Worm (Caenorhabditis elegans): ENCODE measurements around the gene cbp-1.

DNA sequence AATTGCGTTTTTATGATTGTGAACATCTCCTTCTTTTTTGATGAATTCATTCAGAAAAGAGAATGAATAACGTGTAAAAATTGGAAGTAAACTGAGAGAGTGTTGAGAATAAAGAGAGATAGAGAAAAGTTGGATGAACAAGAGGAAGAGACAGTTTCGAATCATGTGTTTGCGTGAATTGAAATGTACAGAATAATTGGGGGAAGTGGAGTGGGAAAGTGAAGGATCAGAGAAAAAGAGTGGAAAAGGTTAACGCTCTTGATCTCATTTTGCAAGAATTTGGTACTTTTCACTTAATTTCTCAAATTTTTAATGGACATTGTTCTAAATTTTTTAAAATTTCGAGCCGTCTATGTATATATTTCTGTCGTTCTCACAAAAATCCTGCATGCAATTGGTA is 33.0 kb upstream of the cbp-1 start:
- TF ChIP-seq snpc-4 (tag; optimal IDR thresholded peaks at IDR 0.05) (no peak), lin-13 (GFP tag; optimal IDR thresholded peaks at IDR 0.05) (no peak), unc-62 (GFP tag; optimal IDR thresholded peaks at IDR 0.05 in 1 of 2) (peak in 1 of 2 experiments; percentile 55), unc-62 (tag; optimal IDR thresholded peaks at IDR 0.05) (no peak), nhr-6 (tag; optimal IDR thresholded peaks at IDR 0.05) (no peak), php-3 (GFP tag; IDR thresholded peaks at IDR 0.05) (no peak), spr-1 (tag; optimal IDR thresholded peaks at IDR 0.05) (no peak)

All from whole organism, L4 larva.